Fruit fly (Drosophila melanogaster) whole organism, adult: ENCODE measurements around the gene Vha13.

Experiments
- CG14711 ChIP-seq: fragments of 200-800 bp; sonication (Bioruptor generic); optimal IDR thresholded peaks from 2 replicates; lab custom pipeline; 2018; ENCODE audit warnings: missing biosample characterization, mild to moderate bottlenecking, missing genetic modification characterization, moderate library complexity
- CG1620 ChIP-seq: fragments of 200-800 bp; sonication (Bioruptor generic); optimal IDR thresholded peaks from 2 replicates; lab custom pipeline; 2016; ENCODE audit warnings: missing biosample characterization, missing genetic modification characterization
- CG5204 ChIP-seq: fragments of 200-800 bp; sonication (Bioruptor generic); optimal IDR thresholded peaks from 2 replicates; lab custom pipeline; 2016; ENCODE audit warnings: missing biosample characterization, missing genetic modification characterization
- CG7045 ChIP-seq: fragments of 200-800 bp; sonication (Bioruptor generic); optimal IDR thresholded peaks from 2 replicates; lab custom pipeline; 2017; ENCODE audit warnings: missing biosample characterization, mild to moderate bottlenecking, missing genetic modification characterization
- Clk ChIP-seq: fragments of 200-800 bp; sonication (Bioruptor generic); optimal IDR thresholded peaks from 2 replicates; lab custom pipeline; 2017; ENCODE audit warnings: missing biosample characterization, missing genetic modification characterization
- Hr96 ChIP-seq: fragments of 200-800 bp; sonication (Bioruptor generic); optimal IDR thresholded peaks from 2 replicates; lab custom pipeline; 2016; ENCODE audit warnings: missing biosample characterization, missing genetic modification characterization
- Mnt ChIP-seq: fragments of 200-800 bp; sonication (Bioruptor generic); optimal IDR thresholded peaks from 2 replicates; lab custom pipeline; 2016; ENCODE audit warnings: missing biosample characterization, mild to moderate bottlenecking, missing genetic modification characterization
- kay ChIP-seq: fragments of 200-800 bp; sonication (Bioruptor generic); peaks from one replicate; lab custom pipeline; 2016; ENCODE audit warnings: missing biosample characterization, missing genetic modification characterization, borderline replicate concordance
- toe ChIP-seq: fragments of 200-800 bp; sonication (Bioruptor generic); optimal IDR thresholded peaks from 2 replicates; lab custom pipeline; 2016; ENCODE audit warnings: missing biosample characterization, missing genetic modification characterization

DNA sequence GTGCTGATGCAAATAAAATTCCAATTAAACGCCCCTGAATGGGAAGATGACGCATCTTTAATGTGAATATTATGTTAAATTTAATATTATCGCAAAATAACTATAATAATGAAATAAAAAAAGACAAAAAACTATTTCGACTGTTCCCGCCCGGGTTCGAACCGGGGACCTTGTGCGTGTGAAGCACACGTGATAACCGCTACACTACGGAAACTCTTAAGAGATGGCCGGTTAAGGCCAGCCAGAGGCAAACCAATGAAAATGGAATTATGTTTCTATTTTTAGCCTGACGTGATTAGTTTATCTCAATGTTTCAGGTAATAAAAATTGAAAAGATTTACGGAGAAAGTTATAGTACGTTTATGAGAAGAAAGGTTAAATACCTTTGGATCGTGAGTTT, 27.9 kb upstream of the Vha13 start:
- TF ChIP-seq Mnt (GFP tag; lab: Kevin White, UChicago) = no peak
- TF ChIP-seq CG14711 = no peak
- no peak for TF ChIP-seq toe (GFP tag; lab: Kevin White, UChicago)
- no peak for TF ChIP-seq kay
- TF ChIP-seq CG5204 (GFP tag; lab: Kevin White, UChicago) = no peak
- TF ChIP-seq Hr96 (GFP tag; lab: Kevin White, UChicago) = no peak
- TF ChIP-seq CG1620 = no peak
- TF ChIP-seq CG7045 (GFP tag; lab: Kevin White, UChicago) = no peak
- no peak for TF ChIP-seq Clk
